Fruit fly (Drosophila melanogaster): ENCODE data around the gene CG17350.

- TF ChIP-seq Sin3A (optimal IDR thresholded peaks at IDR 0.05) (no peak), insv (optimal IDR thresholded peaks at IDR 0.05) (no peak)
Observed at dm6 chr2L:19413118-19413893, 32.6 kb downstream of the CG17350 start.

Measured in Kc167 (cell line).